Worm (Caenorhabditis elegans) whole organism, L4 larva: Measurements from ENCODE around the gene sor-1.
A peak's percentile ranks its signal among the peaks of the same experiment; 100 is the strongest.

Experiments used
- D1046.2 ChIP-seq: fragments of 200-800 bp; sonication (Bioruptor generic); IDR thresholded peaks from 2 replicates; pipeline ENCODE4 v1.3.6; 2022; ENCODE audit warnings: missing genetic modification characterization, missing compliant biosample characterization
- F10B5.3 ChIP-seq: sonication (generic microtip); optimal IDR thresholded peaks from 2 replicates; lab custom pipeline; 2016; ENCODE audit warnings: mild to moderate bottlenecking, missing genetic modification characterization, missing compliant biosample characterization
- F49E8.2 ChIP-seq: sonication (generic microtip); optimal IDR thresholded peaks from 2 replicates; lab custom pipeline; 2016; ENCODE audit warnings: missing compliant biosample characterization, mild to moderate bottlenecking, missing genetic modification characterization, borderline replicate concordance
- Y48G9A.11 ChIP-seq: fragments of 200-800 bp; sonication (Bioruptor generic); IDR thresholded peaks from 2 replicates; pipeline ENCODE4 v1.3.6; 2022; ENCODE audit warnings: missing genetic modification reagents, missing genetic modification characterization, missing compliant biosample characterization
- Y75B8A.6 ChIP-seq: fragments of 200-800 bp; sonication (Bioruptor generic); IDR thresholded peaks from 2 replicates; pipeline ENCODE4 v1.3.6; 2022; ENCODE audit warnings: missing genetic modification reagents, missing genetic modification characterization, missing compliant biosample characterization
- ZK337.2 ChIP-seq: fragments of 200-800 bp; sonication (Bioruptor generic); IDR thresholded peaks from 2 replicates; pipeline ENCODE4 v1.3.6; 2022; ENCODE audit warnings: missing genetic modification reagents, missing genetic modification characterization, missing compliant biosample characterization
- ama-1 ChIP-seq: fragments of 150-350 bp; optimal IDR thresholded peaks from 2 replicates; lab custom pipeline; 2014; ENCODE audit warnings: inconsistent platforms, mixed read lengths
- ceh-20 ChIP-seq: fragments of 200-800 bp; sonication (Bioruptor generic); IDR thresholded peaks from 2 replicates; pipeline ENCODE4 v1.3.6; 2022; ENCODE audit warnings: missing genetic modification reagents, missing genetic modification characterization, missing compliant biosample characterization
- ceh-44 ChIP-seq: fragments of 200-800 bp; sonication (Bioruptor generic); IDR thresholded peaks from 2 replicates; pipeline ENCODE4 v1.3.6; 2022; ENCODE audit warnings: missing genetic modification reagents, missing genetic modification characterization, missing compliant biosample characterization
- ceh-62 ChIP-seq: sonication (generic microtip); optimal IDR thresholded peaks from 2 replicates; lab custom pipeline; 2017; ENCODE audit warnings: missing biosample characterization, missing genetic modification characterization
- ces-1 ChIP-seq: fragments of 150-350 bp; sonication (generic microtip); optimal IDR thresholded peaks from 4 replicates; lab custom pipeline; 2014; ENCODE audit warnings: missing biosample characterization, missing genetic modification reagents, missing genetic modification characterization
- daf-16 ChIP-seq, 3 experiments: sonication (generic microtip); optimal IDR thresholded peaks; 2 replicates each; lab custom pipeline; 2016 to 2017; ENCODE audit warnings: missing genetic modification characterization in 3 of 3, missing genetic modification reagents in 3 of 3, mild to moderate bottlenecking in 2 of 3, missing compliant biosample characterization in 2 of 3, missing biosample characterization in 1 of 3, moderate library complexity in 1 of 3
- dmd-8 ChIP-seq: fragments of 200-800 bp; sonication (Bioruptor generic); IDR thresholded peaks from 2 replicates; pipeline ENCODE4 v1.3.6; 2022; ENCODE audit warnings: missing genetic modification characterization, missing compliant biosample characterization
- dmd-9 ChIP-seq: fragments of 200-800 bp; sonication (Bioruptor generic); IDR thresholded peaks from 2 replicates; pipeline ENCODE4 v1.3.6; 2022; ENCODE audit warnings: missing genetic modification reagents, missing genetic modification characterization, missing compliant biosample characterization
- dpl-1 ChIP-seq: fragments of 150-350 bp; optimal IDR thresholded peaks from 2 replicates; lab custom pipeline; 2014; ENCODE audit warnings: missing biosample characterization, missing genetic modification reagents, missing genetic modification characterization
- duxl-1 ChIP-seq: sonication (generic microtip); optimal IDR thresholded peaks from 2 replicates; lab custom pipeline; 2016; ENCODE audit warnings: mild to moderate bottlenecking, missing genetic modification characterization, moderate library complexity, missing compliant biosample characterization; ENCODE audit not compliant: poor library complexity
- egl-43 ChIP-seq: fragments of 200-800 bp; sonication (Bioruptor generic); IDR thresholded peaks from 2 replicates; pipeline ENCODE4 v1.3.6; 2022; ENCODE audit warnings: missing genetic modification reagents, missing genetic modification characterization, missing compliant biosample characterization
- fkh-10 ChIP-seq: fragments of 150-350 bp; optimal IDR thresholded peaks from 2 replicates; lab custom pipeline; 2014; ENCODE audit warnings: missing biosample characterization, missing genetic modification reagents, missing genetic modification characterization
- fos-1 ChIP-seq: fragments of 150-350 bp; optimal IDR thresholded peaks from 2 replicates; lab custom pipeline; 2014; ENCODE audit warnings: missing biosample characterization, missing genetic modification characterization
- gei-8 ChIP-seq: fragments of 200-800 bp; sonication (Bioruptor generic); optimal IDR thresholded peaks from 2 replicates; lab custom pipeline; 2018; ENCODE audit warnings: mild to moderate bottlenecking, missing genetic modification characterization, missing compliant biosample characterization
- hlh-11 ChIP-seq: fragments of 200-800 bp; sonication (Bioruptor generic); optimal IDR thresholded peaks from 2 replicates; lab custom pipeline; 2018; ENCODE audit warnings: mild to moderate bottlenecking, missing genetic modification characterization, missing compliant biosample characterization
- hlh-30 ChIP-seq: sonication (generic microtip); optimal IDR thresholded peaks from 2 replicates; lab custom pipeline; 2017; ENCODE audit warnings: antibody characterized with exemption, mild to moderate bottlenecking, missing genetic modification characterization, missing compliant biosample characterization; ENCODE audit not compliant: insufficient read depth
- jun-1 ChIP-seq: fragments of 150-350 bp; optimal IDR thresholded peaks from 2 replicates; lab custom pipeline; 2014; ENCODE audit warnings: missing biosample characterization, missing genetic modification reagents, missing genetic modification characterization
- lim-7 ChIP-seq: fragments of 200-800 bp; sonication (Bioruptor generic); IDR thresholded peaks from 2 replicates; pipeline ENCODE4 v1.3.6; 2022; ENCODE audit warnings: missing genetic modification characterization, missing compliant biosample characterization
- lin-15B ChIP-seq: fragments of 150-350 bp; sonication (generic microtip); optimal IDR thresholded peaks from 3 replicates; lab custom pipeline; 2014; ENCODE audit warnings: missing biosample characterization, missing genetic modification characterization
- lin-39 ChIP-seq: fragments of 150-350 bp; optimal IDR thresholded peaks from 2 replicates; lab custom pipeline; 2014; ENCODE audit warnings: missing biosample characterization, missing genetic modification reagents, missing genetic modification characterization
- lir-3 ChIP-seq: sonication (generic microtip); optimal IDR thresholded peaks from 2 replicates; lab custom pipeline; 2016; ENCODE audit warnings: mild to moderate bottlenecking, missing genetic modification characterization, missing compliant biosample characterization
- madf-9 ChIP-seq: fragments of 200-800 bp; sonication (Bioruptor generic); conservative IDR thresholded peaks from 2 replicates; pipeline ENCODE4 v1.3.6; 2022; ENCODE audit warnings: missing genetic modification reagents, missing genetic modification characterization, missing compliant biosample characterization
- mdt-29 ChIP-seq: fragments of 200-800 bp; sonication (Bioruptor generic); IDR thresholded peaks from 2 replicates; pipeline ENCODE4 v1.3.6; 2022; ENCODE audit warnings: missing genetic modification reagents, missing genetic modification characterization, missing compliant biosample characterization
- mep-1 ChIP-seq: fragments of 150-350 bp; sonication (generic microtip); optimal IDR thresholded peaks from 3 replicates; lab custom pipeline; 2014; ENCODE audit warnings: missing biosample characterization, missing genetic modification characterization
- mes-2 ChIP-seq: sonication (generic microtip); optimal IDR thresholded peaks from 2 replicates; lab custom pipeline; 2016; ENCODE audit warnings: missing genotype, mild to moderate bottlenecking, missing genetic modification characterization, missing compliant biosample characterization; ENCODE audit not compliant: poor library complexity, severe bottlenecking
- mxl-2 ChIP-seq: fragments of 200-800 bp; sonication (Bioruptor generic); conservative IDR thresholded peaks from 2 replicates; pipeline ENCODE4 v1.3.6; 2022; ENCODE audit warnings: missing genetic modification reagents, missing genetic modification characterization, missing compliant biosample characterization
- nhr-10 ChIP-seq: fragments of 150-350 bp; optimal IDR thresholded peaks from 2 replicates; lab custom pipeline; 2014; ENCODE audit warnings: missing biosample characterization, missing genetic modification characterization
- nhr-11 ChIP-seq: fragments of 150-350 bp; optimal IDR thresholded peaks from 2 replicates; lab custom pipeline; 2014; ENCODE audit warnings: missing biosample characterization, missing genetic modification characterization
- nhr-25 ChIP-seq: sonication (generic microtip); optimal IDR thresholded peaks from 2 replicates; lab custom pipeline; 2017; ENCODE audit warnings: missing genetic modification characterization, mild to moderate bottlenecking, missing compliant biosample characterization, antibody characterized with exemption, moderate library complexity, borderline replicate concordance; ENCODE audit not compliant: insufficient read depth
- nhr-28 ChIP-seq: fragments of 150-350 bp; optimal IDR thresholded peaks from 2 replicates; lab custom pipeline; 2014; ENCODE audit warnings: missing biosample characterization, missing genetic modification characterization
- nhr-41 ChIP-seq: fragments of 200-800 bp; sonication (Bioruptor generic); IDR thresholded peaks from 2 replicates; pipeline ENCODE4 v1.3.6; 2022; ENCODE audit warnings: missing genetic modification reagents, missing genetic modification characterization, missing compliant biosample characterization
- nhr-42 ChIP-seq: fragments of 200-800 bp; sonication (Bioruptor generic); IDR thresholded peaks from 2 replicates; pipeline ENCODE4 v1.3.6; 2022; ENCODE audit warnings: missing genetic modification characterization, missing compliant biosample characterization
- nhr-76 ChIP-seq: fragments of 150-350 bp; optimal IDR thresholded peaks from 2 replicates; lab custom pipeline; 2014; ENCODE audit warnings: missing biosample characterization, missing genetic modification characterization
- pqm-1 ChIP-seq: sonication (generic microtip); optimal IDR thresholded peaks from 2 replicates; lab custom pipeline; 2017; ENCODE audit warnings: missing biosample characterization, missing genetic modification characterization
- saeg-2 ChIP-seq: fragments of 200-800 bp; sonication (Bioruptor generic); IDR thresholded peaks from 2 replicates; pipeline ENCODE4 v1.3.6; 2022; ENCODE audit warnings: missing genetic modification reagents, missing genetic modification characterization, missing compliant biosample characterization
- set-16 ChIP-seq: fragments of 200-800 bp; sonication (Bioruptor generic); IDR thresholded peaks from 2 replicates; pipeline ENCODE4 v1.3.6; 2022; ENCODE audit warnings: missing genetic modification reagents, missing genetic modification characterization, missing compliant biosample characterization
- spr-1 ChIP-seq: sonication (generic microtip); optimal IDR thresholded peaks from 2 replicates; lab custom pipeline; 2016; ENCODE audit warnings: mild to moderate bottlenecking, missing genetic modification characterization, missing compliant biosample characterization
- tag-97 ChIP-seq: fragments of 200-800 bp; sonication (Bioruptor generic); IDR thresholded peaks from 2 replicates; pipeline ENCODE4 v1.3.6; 2022; ENCODE audit warnings: missing genetic modification characterization, missing compliant biosample characterization
- unc-130 ChIP-seq: sonication (generic microtip); optimal IDR thresholded peaks from 2 replicates; lab custom pipeline; 2016; ENCODE audit warnings: missing genetic modification reagents, missing genetic modification characterization, missing compliant biosample characterization
- unc-39 ChIP-seq: sonication (generic microtip); optimal IDR thresholded peaks from 2 replicates; lab custom pipeline; 2017; ENCODE audit warnings: missing biosample characterization, missing genetic modification characterization
- vab-7 ChIP-seq: fragments of 200-800 bp; sonication (Bioruptor generic); IDR thresholded peaks from 2 replicates; pipeline ENCODE4 v1.3.6; 2022; ENCODE audit warnings: missing genetic modification reagents, missing genetic modification characterization, missing compliant biosample characterization
- zip-11 ChIP-seq: fragments of 200-800 bp; sonication (Bioruptor generic); IDR thresholded peaks from 2 replicates; pipeline ENCODE4 v1.3.6; 2022; ENCODE audit warnings: missing genetic modification characterization, missing compliant biosample characterization
- zip-2 ChIP-seq: fragments of 150-350 bp; optimal IDR thresholded peaks from 2 replicates; lab custom pipeline; 2014; ENCODE audit warnings: missing biosample characterization, missing genetic modification characterization
- ztf-11 ChIP-seq: fragments of 150-350 bp; optimal IDR thresholded peaks from 2 replicates; lab custom pipeline; 2014; ENCODE audit warnings: missing biosample characterization, missing genetic modification characterization

The sor-1 gene

DNA sequence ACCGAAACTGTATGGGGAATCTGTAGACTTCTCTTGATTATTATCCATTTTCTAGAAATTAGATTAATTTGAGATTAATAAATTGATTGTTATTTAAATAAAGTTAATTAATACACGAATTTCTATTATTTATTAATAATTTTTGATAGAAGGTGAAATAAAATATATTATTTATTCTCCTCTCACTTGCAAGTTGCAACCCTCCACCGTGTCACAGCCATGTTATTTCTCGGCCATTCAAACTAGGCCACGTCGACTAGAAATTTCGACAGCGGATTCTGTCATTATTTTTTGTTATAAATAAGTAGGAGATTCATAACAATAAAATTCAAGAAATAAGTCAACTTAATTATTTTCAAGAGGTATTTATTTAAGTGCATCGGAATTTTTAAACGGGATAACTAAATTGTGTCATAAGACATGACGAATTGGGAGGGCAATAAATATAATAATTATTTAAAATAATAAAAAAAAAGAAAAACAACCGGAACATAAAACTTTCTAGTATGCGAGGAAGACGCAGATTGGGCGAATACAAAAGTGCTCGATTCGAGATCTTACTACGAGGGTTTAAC lies 25.7 kb downstream of the sor-1 start, which contains the start of gene ufbp-1 (continued):
- TF ChIP-seq jun-1, result no peak
- TF ChIP-seq mxl-2 (GFP tag; lab: Robert Waterston, UW), result no peak
- peak; percentile 85 for TF ChIP-seq mes-2 (tag; lab: Kevin White, UChicago)
- no peak for TF ChIP-seq ztf-11
- TF ChIP-seq ceh-62, result no peak
- TF ChIP-seq mdt-29 (GFP tag; lab: Robert Waterston, UW), result 0 out of 2 replicates have a peak, but pooled peaks have one; percentile 38
- no peak for TF ChIP-seq ceh-20 (GFP tag; lab: Robert Waterston, UW)
- peak; percentile 58 for TF ChIP-seq unc-130 (GFP tag; lab: Kevin White, UChicago)
- TF ChIP-seq nhr-10 (tag; lab: Kevin White, UChicago), result no peak
- TF ChIP-seq nhr-41 (GFP tag; lab: Robert Waterston, UW), result peak; percentile 78; the same call in 1 of the 2 replicates
- TF ChIP-seq pqm-1 (tag; lab: Kevin White, UChicago), result no peak
- TF ChIP-seq mep-1 (tag; lab: Kevin White, UChicago), result peak; percentile 96
- peak; percentile 52; the same call in 1 of the 2 replicates for TF ChIP-seq Y75B8A.6
- TF ChIP-seq nhr-42 (GFP tag; lab: Robert Waterston, UW), result peak; percentile 84
- TF ChIP-seq Y48G9A.11 (GFP tag; lab: Robert Waterston, UW), result peak; percentile 79
- no peak; the same call in 1 of the 2 replicates for TF ChIP-seq vab-7 (GFP tag; lab: Robert Waterston, UW)
- no peak for TF ChIP-seq nhr-25 (tag; lab: Kevin White, UChicago)
- TF ChIP-seq daf-16 (GFP tag; optimal IDR thresholded peaks at IDR 0.05; lab: Kevin White, UChicago), result peak; percentile 49 to 61
- TF ChIP-seq daf-16 (tag; optimal IDR thresholded peaks at IDR 0.05; lab: Kevin White, UChicago), result peak; percentile 86
- peak; percentile 26 for TF ChIP-seq spr-1 (tag; lab: Kevin White, UChicago)
- TF ChIP-seq madf-9 (GFP tag; lab: Robert Waterston, UW), result 0 out of 2 replicates have a peak, but pooled peaks have one; percentile 24
- no peak for TF ChIP-seq nhr-11
- TF ChIP-seq unc-39, result no peak
- TF ChIP-seq nhr-76, result no peak
- TF ChIP-seq ces-1, result no peak
- peak; percentile 34 for TF ChIP-seq hlh-30 (tag; lab: Kevin White, UChicago)
- peak; percentile 61 for TF ChIP-seq dpl-1 (GFP tag; lab: Kevin White, UChicago)
- TF ChIP-seq set-16 (GFP tag; lab: Robert Waterston, UW), result no peak
- peak; percentile 65 for TF ChIP-seq ama-1
- peak; percentile 74 for TF ChIP-seq saeg-2 (GFP tag; lab: Robert Waterston, UW)
- TF ChIP-seq zip-11 (GFP tag; lab: Robert Waterston, UW), result 0 out of 2 replicates have a peak, but pooled peaks have one; percentile 77
- no peak for TF ChIP-seq dmd-8 (GFP tag; lab: Robert Waterston, UW)
- 0 out of 2 replicates have a peak, but pooled peaks have one; percentile 54 for TF ChIP-seq egl-43 (GFP tag; lab: Robert Waterston, UW)
- peak; percentile 14 for TF ChIP-seq nhr-28 (tag; lab: Kevin White, UChicago)
- TF ChIP-seq tag-97 (GFP tag; lab: Robert Waterston, UW), result no peak
- TF ChIP-seq hlh-11 (tag; lab: Kevin White, UChicago), result peak; percentile 83
- TF ChIP-seq F49E8.2 (tag; lab: Kevin White, UChicago), result peak; percentile 62
- peak; percentile 37; the same call in 1 of the 2 replicates for TF ChIP-seq ZK337.2
- peak; percentile 18; the same call in 1 of the 2 replicates for TF ChIP-seq dmd-9 (GFP tag; lab: Robert Waterston, UW)
- peak; percentile 14; the same call in 1 of the 2 replicates for TF ChIP-seq ceh-44 (GFP tag; lab: Robert Waterston, UW)
- no peak for TF ChIP-seq lin-39
- TF ChIP-seq zip-2, result peak; percentile 38
- no peak for TF ChIP-seq F10B5.3 (tag; lab: Kevin White, UChicago)
- no peak for TF ChIP-seq D1046.2 (GFP tag; lab: Robert Waterston, UW)
- TF ChIP-seq lin-15B (tag; lab: Kevin White, UChicago), result no peak
- TF ChIP-seq gei-8 (GFP tag; lab: Kevin White, UChicago), result peak; percentile 71
- TF ChIP-seq duxl-1 (tag; lab: Kevin White, UChicago), result peak; percentile 60
- no peak for TF ChIP-seq fos-1 (tag; lab: Kevin White, UChicago)
- TF ChIP-seq fkh-10 (GFP tag; lab: Kevin White, UChicago), result no peak
- peak; percentile 81 for TF ChIP-seq lim-7
- TF ChIP-seq lir-3 (tag; lab: Kevin White, UChicago), result no peak
